Fruit fly (Drosophila melanogaster) Kc167 (cell line): ENCODE results near the gene CG6753.

Source experiments
- Myc ChIP-seq: fragments of >200 bp; optimal IDR thresholded peaks from 2 replicates; lab custom pipeline; 2017; ENCODE audit warnings: missing external identifiers
- Sin3A ChIP-seq: fragments of >200 bp; optimal IDR thresholded peaks from 2 replicates; lab custom pipeline; 2018; ENCODE audit warnings: missing external identifiers
- h ChIP-seq: fragments of >200 bp; optimal IDR thresholded peaks from 3 replicates; lab custom pipeline; 2018; ENCODE audit warnings: missing external identifiers
- insv ChIP-seq: fragments of >200 bp; optimal IDR thresholded peaks from 3 replicates; lab custom pipeline; 2018; ENCODE audit warnings: missing external identifiers
- psq ChIP-seq: fragments of >200 bp; optimal IDR thresholded peaks from 2 replicates; lab custom pipeline; 2017; ENCODE audit warnings: missing external identifiers
- ttk ChIP-seq: sonication (Bioruptor generic); optimal IDR thresholded peaks from 2 replicates; lab custom pipeline; 2017; ENCODE audit warnings: missing external identifiers

Gene CG6753

DNA sequence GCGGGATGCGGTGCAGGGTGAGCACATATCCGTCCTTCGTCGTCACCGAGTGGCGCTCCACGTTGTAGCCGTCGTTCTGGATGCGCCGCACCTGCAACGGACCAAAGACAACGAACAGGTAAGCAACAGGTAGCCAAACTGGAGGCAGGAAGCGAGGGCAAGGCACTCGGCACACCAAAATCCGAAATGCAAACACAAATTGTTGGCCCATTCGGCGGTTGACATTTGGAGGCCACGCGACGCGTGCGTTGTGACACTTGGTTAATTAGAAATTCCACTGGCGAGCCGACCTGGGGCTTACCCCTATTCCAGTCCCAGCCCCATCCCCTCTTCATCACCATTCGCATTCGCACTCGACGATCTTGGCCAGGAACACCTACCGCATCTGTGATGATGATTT, 662 bp downstream of the CG6753 start:
- TF ChIP-seq Myc (no peak), h (lab: Kevin White, UChicago) (no peak), insv (lab: Kevin White, UChicago) (no peak), ttk (lab: Kevin White, UChicago) (no peak), psq (lab: Kevin White, UChicago) (no peak), Sin3A (lab: Kevin White, UChicago) (no peak)

DNA sequence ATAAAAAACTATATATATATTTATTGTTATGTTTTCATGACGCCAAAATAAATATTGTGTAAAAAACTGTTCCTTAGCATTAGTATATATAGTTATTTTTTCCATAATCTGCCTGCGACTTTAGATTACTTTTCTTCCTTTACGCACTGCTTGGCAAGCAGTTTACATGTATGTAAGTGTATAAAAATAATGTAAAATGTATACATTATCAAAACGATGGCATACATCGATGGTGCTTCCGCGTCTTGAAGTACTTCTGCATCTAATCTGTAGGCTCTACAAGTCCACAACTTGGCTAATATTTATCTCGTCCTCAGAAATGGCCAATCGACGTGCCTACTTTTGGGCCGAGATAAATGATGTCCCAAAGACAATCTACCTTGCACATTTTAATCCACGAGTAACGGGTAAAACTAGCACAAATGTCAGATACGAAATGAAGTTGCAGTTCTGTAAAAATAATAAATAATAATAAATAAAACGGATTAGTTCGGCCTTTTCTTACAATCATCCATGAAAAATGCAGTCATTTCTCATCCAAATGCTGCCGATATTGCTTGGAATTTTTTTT, 4.2 kb downstream of the CG6753 start, which contains the start of gene CG11608:
Gene CG11608 (plus strand): TSS at position 521 of the 571 bp plus-strand sequence.
- TF ChIP-seq Myc = no peak
- no peak for TF ChIP-seq Sin3A (lab: Kevin White, UChicago)

DNA sequence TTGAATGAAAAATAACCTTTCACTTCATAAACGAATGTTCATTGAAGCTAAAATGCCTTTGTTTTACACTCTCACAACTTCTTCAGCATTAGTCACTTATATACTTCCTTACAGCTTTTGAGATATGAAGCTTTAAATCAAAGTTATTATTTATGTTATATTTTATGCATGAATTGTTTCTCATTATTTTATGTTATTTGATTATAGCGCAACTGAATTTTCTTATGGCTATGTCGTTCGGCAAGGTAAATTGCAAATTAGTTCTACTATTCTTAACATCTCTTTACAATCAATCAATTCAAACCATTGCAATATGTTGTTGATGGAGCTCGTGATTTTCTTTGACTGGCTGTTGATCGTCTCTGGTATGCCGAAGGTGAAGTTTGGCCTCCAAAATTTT, 6.0 kb downstream of the CG6753 start, which contains the start of gene CG11600:
Gene CG11600 (plus strand): TSS at position 301 of the 400 bp plus-strand sequence.
- no peak for TF ChIP-seq Sin3A (lab: Kevin White, UChicago)
- no peak for TF ChIP-seq h (lab: Kevin White, UChicago)
- TF ChIP-seq ttk (lab: Kevin White, UChicago) = no peak
- TF ChIP-seq Myc = no peak
- no peak for TF ChIP-seq insv (lab: Kevin White, UChicago)
- no peak for TF ChIP-seq psq (lab: Kevin White, UChicago)

DNA sequence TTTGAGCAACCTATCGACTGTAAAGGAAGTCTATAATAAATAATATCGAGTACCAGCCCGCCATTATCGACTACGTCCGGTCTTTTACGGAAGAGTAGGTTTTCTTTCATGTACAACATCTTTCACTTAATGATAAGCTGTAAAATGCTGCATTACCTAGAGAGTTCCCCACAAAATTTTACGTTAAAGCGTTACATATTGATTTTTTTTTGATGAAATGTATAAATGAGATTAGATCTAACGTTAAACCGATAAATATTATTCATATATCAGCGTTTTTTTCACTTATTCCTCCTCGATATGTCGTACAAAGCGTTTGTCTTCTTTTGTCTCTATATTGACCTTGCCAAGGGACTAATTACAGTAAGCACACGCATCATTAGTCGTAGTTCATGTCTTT, 7.7 kb downstream of the CG6753 start, which contains the start of gene CG11598:
Gene CG11598 (plus strand): TSS at position 301 of the 400 bp plus-strand sequence.
- no peak for TF ChIP-seq insv (lab: Kevin White, UChicago)
- no peak for TF ChIP-seq h (lab: Kevin White, UChicago)
- TF ChIP-seq Sin3A (lab: Kevin White, UChicago) = no peak
- no peak for TF ChIP-seq psq (lab: Kevin White, UChicago)
- TF ChIP-seq Myc = no peak
- TF ChIP-seq ttk (lab: Kevin White, UChicago) = no peak

- TF ChIP-seq insv (lab: Kevin White, UChicago) (no peak), Sin3A (lab: Kevin White, UChicago) (no peak), Myc (no peak), psq (lab: Kevin White, UChicago) (no peak), h (lab: Kevin White, UChicago) (no peak), ttk (lab: Kevin White, UChicago) (no peak)
Measured at dm6 chr3R:12633059-12633458, 9.2 kb downstream of the CG6753 start, which contains the start of gene CG18530. TSS of gene CG18530 (plus strand) at chr3R:12633359.

DNA sequence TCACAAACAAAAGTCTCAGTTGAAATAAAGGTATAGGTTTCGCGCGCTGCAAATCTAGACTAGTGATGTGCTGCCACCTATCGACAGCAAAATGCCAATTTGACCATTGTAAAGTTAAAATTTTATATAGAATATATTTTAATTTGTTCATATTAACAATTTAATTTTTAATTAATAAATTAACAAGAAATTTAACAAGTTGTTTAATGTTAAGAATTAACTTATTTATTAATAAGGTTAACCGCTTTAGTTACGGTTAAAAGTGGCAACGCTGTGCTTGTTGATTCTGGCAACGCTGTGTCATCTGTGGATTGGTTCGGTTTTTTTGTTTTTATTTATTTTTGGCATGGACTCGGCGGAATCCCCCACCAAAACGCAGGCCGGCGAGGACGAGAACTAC, 11.9 kb downstream of the CG6753 start, which contains the start of gene Not10:
Gene Not10 (plus strand): TSS at position 279 of the 400 bp plus-strand sequence.
- TF ChIP-seq Myc (no peak), psq (lab: Kevin White, UChicago) (no peak), h (lab: Kevin White, UChicago) (no peak), Sin3A (lab: Kevin White, UChicago) (no peak), insv (lab: Kevin White, UChicago) (no peak), ttk (lab: Kevin White, UChicago) (no peak)

- TF ChIP-seq insv (lab: Kevin White, UChicago) = no peak
- TF ChIP-seq ttk (lab: Kevin White, UChicago) = no peak
- no peak for TF ChIP-seq Myc
Measured at dm6 chr3R:12628395-12628928, 13.8 kb downstream of the CG6753 start.

dm6 chr3R:12627691-12628148, 14.6 kb downstream of the CG6753 start, which contains the start of the genes Vha55 and Snx3:
TSS of gene Vha55 (minus strand) at chr3R:12627829.
TSS of gene Snx3 (plus strand) at chr3R:12628031.
- TF ChIP-seq psq (lab: Kevin White, UChicago) (no peak), h (lab: Kevin White, UChicago) (no peak), Sin3A (lab: Kevin White, UChicago) (no peak), ttk (lab: Kevin White, UChicago) (no peak), insv (lab: Kevin White, UChicago) (no peak), Myc (no peak)

dm6 chr3R:12626674-12627382, 15.5 kb downstream of the CG6753 start:
- peak; percentile 86 for TF ChIP-seq psq (lab: Kevin White, UChicago)
- no peak for TF ChIP-seq ttk (lab: Kevin White, UChicago)

DNA sequence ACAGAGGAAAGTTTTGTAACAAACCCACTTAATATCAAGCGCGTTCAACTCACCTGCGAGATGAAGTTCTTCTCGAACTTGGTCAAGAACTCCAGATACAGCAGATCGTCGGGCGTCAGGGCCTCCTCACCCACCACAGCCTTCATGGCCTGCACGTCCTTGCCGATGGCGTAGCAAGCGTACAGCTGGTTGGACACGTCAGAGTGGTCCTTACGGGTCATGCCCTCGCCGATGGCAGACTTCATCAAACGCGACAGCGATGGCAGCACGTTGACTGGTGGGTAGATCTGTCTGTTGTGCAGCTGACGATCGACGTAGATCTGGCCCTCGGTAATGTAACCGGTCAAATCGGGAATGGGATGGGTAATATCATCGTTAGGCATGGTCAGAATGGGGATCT, 17.4 kb downstream of the CG6753 start:
- no peak for TF ChIP-seq h (lab: Kevin White, UChicago)
- no peak for TF ChIP-seq Myc
- TF ChIP-seq insv (lab: Kevin White, UChicago) = no peak
- no peak for TF ChIP-seq Sin3A (lab: Kevin White, UChicago)
- no peak for TF ChIP-seq ttk (lab: Kevin White, UChicago)
- TF ChIP-seq psq (lab: Kevin White, UChicago) = no peak

DNA sequence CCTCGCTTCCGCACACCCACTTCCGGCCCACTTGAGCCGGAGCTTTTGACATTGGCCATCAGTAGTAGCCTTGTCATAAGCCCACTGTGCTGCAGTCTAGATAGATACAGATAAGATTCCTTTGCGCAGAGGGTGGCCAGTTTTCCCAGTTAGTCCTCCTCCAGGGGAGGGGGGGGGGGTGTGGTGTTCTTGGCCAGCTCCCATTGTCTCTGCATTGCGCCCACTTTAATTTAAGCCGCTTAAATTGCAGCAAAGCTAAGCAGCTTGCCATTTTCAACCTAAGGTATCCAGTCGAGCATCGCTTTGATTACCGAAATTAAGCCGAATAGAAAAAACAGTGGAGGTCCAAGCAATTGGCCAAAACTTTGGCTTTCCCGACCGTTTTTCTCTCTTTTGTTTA, 19.5 kb downstream of the CG6753 start:
- TF ChIP-seq psq (lab: Kevin White, UChicago) = no peak
- TF ChIP-seq h (lab: Kevin White, UChicago) = no peak
- TF ChIP-seq Sin3A (lab: Kevin White, UChicago) = no peak
- TF ChIP-seq insv (lab: Kevin White, UChicago) = no peak
- no peak for TF ChIP-seq Myc
- TF ChIP-seq ttk (lab: Kevin White, UChicago) = no peak

- TF ChIP-seq ttk (lab: Kevin White, UChicago) = no peak
- no peak for TF ChIP-seq psq (lab: Kevin White, UChicago)
- no peak for TF ChIP-seq insv (lab: Kevin White, UChicago)
- no peak for TF ChIP-seq h (lab: Kevin White, UChicago)
- no peak for TF ChIP-seq Myc
- TF ChIP-seq Sin3A (lab: Kevin White, UChicago) = no peak
Measured at dm6 chr3R:12615553-12615952, 26.7 kb downstream of the CG6753 start.
